Fruit fly (Drosophila melanogaster): ENCODE measurements around the gene bor.

dm6 chr3R:16273503-16274131 lies 9.7 kb upstream of the bor start:
- TF ChIP-seq h (optimal IDR thresholded peaks at IDR 0.05) (no peak), insv (optimal IDR thresholded peaks at IDR 0.05) (no peak), psq (optimal IDR thresholded peaks at IDR 0.05) (no peak)
